Fruit fly (Drosophila melanogaster) whole organism, embryonic: Measurements from ENCODE around the gene clumsy.
A peak's percentile ranks its signal among the peaks of the same experiment; 100 is the strongest.

ENCODE experiments used
- CG10147 ChIP-seq: fragments of 200-800 bp; sonication (Bioruptor generic); optimal IDR thresholded peaks from 2 replicates; lab custom pipeline; 2019; ENCODE audit warnings: missing biosample characterization, mild to moderate bottlenecking, missing genetic modification characterization, moderate library complexity
- CG11247 ChIP-seq: fragments of 200-800 bp; sonication (Bioruptor generic); IDR thresholded peaks from 2 replicates; pipeline ENCODE4 v1.3.6; 2022; ENCODE audit warnings: missing biosample characterization, missing genetic modification characterization
- CG11398 ChIP-seq: fragments of 200-800 bp; sonication (Bioruptor generic); optimal IDR thresholded peaks from 2 replicates; lab custom pipeline; 2016; ENCODE audit warnings: missing biosample characterization, missing genetic modification characterization
- CG12071 ChIP-seq: fragments of 200-800 bp; sonication (Bioruptor generic); optimal IDR thresholded peaks from 3 replicates; lab custom pipeline; 2018; ENCODE audit warnings: missing biosample characterization, mild to moderate bottlenecking, missing genetic modification characterization
- CG12299 ChIP-seq: fragments of 200-800 bp; sonication (Bioruptor generic); optimal IDR thresholded peaks from 2 replicates; lab custom pipeline; 2018; ENCODE audit warnings: missing biosample characterization, mild to moderate bottlenecking, missing genetic modification characterization
- CG12769 ChIP-seq: fragments of 200-800 bp; sonication (Bioruptor generic); optimal IDR thresholded peaks from 2 replicates; lab custom pipeline; 2019; ENCODE audit warnings: missing biosample characterization, mild to moderate bottlenecking, missing genetic modification characterization, moderate library complexity
- CG13775 ChIP-seq: fragments of 200-800 bp; sonication (Bioruptor generic); optimal IDR thresholded peaks from 3 replicates; lab custom pipeline; 2017; ENCODE audit warnings: missing biosample characterization, mild to moderate bottlenecking, missing genetic modification characterization
- CG14860 ChIP-seq: fragments of 200-800 bp; sonication (Bioruptor generic); IDR thresholded peaks from 3 replicates; pipeline ENCODE4 v1.3.6; 2022; ENCODE audit warnings: missing biosample characterization, missing genetic modification characterization; ENCODE audit not compliant: partially characterized antibody
- CG14965 ChIP-seq: fragments of 200-800 bp; sonication (Bioruptor generic); optimal IDR thresholded peaks from 2 replicates; lab custom pipeline; 2016; ENCODE audit warnings: missing biosample characterization, missing genetic modification characterization, borderline replicate concordance
- CG15514 ChIP-seq: fragments of 200-800 bp; sonication (Bioruptor generic); optimal IDR thresholded peaks from 3 replicates; lab custom pipeline; 2017; ENCODE audit warnings: missing biosample characterization, missing genetic modification characterization, mild to moderate bottlenecking, moderate library complexity, missing genetic modification reagents
- CG1602 ChIP-seq: fragments of 200-800 bp; sonication (Bioruptor generic); optimal IDR thresholded peaks from 3 replicates; lab custom pipeline; 2016; ENCODE audit warnings: missing biosample characterization, missing genetic modification characterization
- CG18599 ChIP-seq: fragments of 200-800 bp; sonication (Bioruptor generic); optimal IDR thresholded peaks from 3 replicates; lab custom pipeline; 2017; ENCODE audit warnings: missing biosample characterization, missing genetic modification characterization, mild to moderate bottlenecking, moderate library complexity, missing genetic modification reagents
- CG2120 ChIP-seq: fragments of 200-800 bp; sonication (Bioruptor generic); optimal IDR thresholded peaks from 3 replicates; lab custom pipeline; 2016; ENCODE audit warnings: missing biosample characterization, missing genetic modification characterization
- CG2202 ChIP-seq: fragments of 200-800 bp; sonication (Bioruptor generic); optimal IDR thresholded peaks from 2 replicates; lab custom pipeline; 2018; ENCODE audit warnings: missing biosample characterization, mild to moderate bottlenecking, missing genetic modification characterization
- CG2678 ChIP-seq: fragments of 200-800 bp; sonication (Bioruptor generic); optimal IDR thresholded peaks from 3 replicates; lab custom pipeline; 2019; ENCODE audit warnings: missing biosample characterization, mild to moderate bottlenecking, missing genetic modification characterization, moderate library complexity
- CG33557 ChIP-seq: fragments of 200-800 bp; sonication (Bioruptor generic); optimal IDR thresholded peaks from 2 replicates; lab custom pipeline; 2019; ENCODE audit warnings: missing biosample characterization, mild to moderate bottlenecking, missing genetic modification characterization, moderate library complexity
- CG3726 ChIP-seq: fragments of 200-800 bp; sonication (Bioruptor generic); IDR thresholded peaks from 3 replicates; pipeline ENCODE4, ENCODE4 v1.3.6; 2022; ENCODE audit warnings: missing biosample characterization, missing genetic modification characterization
- CG4360 ChIP-seq: fragments of 200-800 bp; sonication (Bioruptor generic); IDR thresholded peaks from 2 replicates; pipeline ENCODE4 v1.3.6; 2022; ENCODE audit warnings: missing biosample characterization, missing genetic modification characterization
- CG6175 ChIP-seq: fragments of 200-800 bp; sonication (Bioruptor generic); IDR thresholded peaks from 3 replicates; pipeline ENCODE4 v1.3.6; 2022; ENCODE audit warnings: missing biosample characterization, missing genetic modification characterization
- CG7556 ChIP-seq: fragments of 200-800 bp; sonication (Bioruptor generic); optimal IDR thresholded peaks from 2 replicates; lab custom pipeline; 2017; ENCODE audit warnings: missing biosample characterization, mild to moderate bottlenecking, missing genetic modification characterization
- CG7745 ChIP-seq: fragments of 200-800 bp; sonication (Bioruptor generic); optimal IDR thresholded peaks from 2 replicates; lab custom pipeline; 2018; ENCODE audit warnings: missing biosample characterization, mild to moderate bottlenecking, missing genetic modification characterization, moderate library complexity
- CG7928 ChIP-seq: fragments of 200-800 bp; sonication (Bioruptor generic); optimal IDR thresholded peaks from 2 replicates; lab custom pipeline; 2017; ENCODE audit warnings: missing biosample characterization, mild to moderate bottlenecking, missing genetic modification characterization
- CG8478 ChIP-seq: fragments of >200 bp; optimal IDR thresholded peaks from 2 replicates; lab custom pipeline; 2018
- CG9932 ChIP-seq: fragments of 200-800 bp; sonication (Bioruptor generic); IDR thresholded peaks from 2 replicates; pipeline ENCODE4 v1.3.6; 2022; ENCODE audit warnings: missing biosample characterization, missing genetic modification characterization
- D19A ChIP-seq: fragments of 200-800 bp; optimal IDR thresholded peaks from 3 replicates; lab custom pipeline; 2019; ENCODE audit warnings: missing biosample characterization, mild to moderate bottlenecking, missing genetic modification characterization, moderate library complexity
- Dll ChIP-seq: fragments of 200-800 bp; sonication (Bioruptor generic); IDR thresholded peaks from 4 replicates; pipeline ENCODE4 v1.3.6; 2022; ENCODE audit warnings: missing biosample characterization, missing genetic modification characterization; ENCODE audit not compliant: partially characterized antibody
- Hr51 ChIP-seq, 2 experiments: fragments of 200-800 bp; sonication (Bioruptor generic); optimal IDR thresholded peaks; 2 replicates in 1 of 2; 3 replicates in 1 of 2; lab custom pipeline; 2016 to 2018; ENCODE audit warnings: missing biosample characterization in 2 of 2, missing genetic modification characterization in 2 of 2, mild to moderate bottlenecking in 1 of 2, moderate library complexity in 1 of 2
- Hr78 ChIP-seq, 2 experiments: fragments of 200-800 bp in 1 of 2; fragments of >200 bp in 1 of 2; sonication (Bioruptor generic) in 1 of 2; optimal IDR thresholded peaks; 2 replicates each; lab custom pipeline; 2017 to 2019; ENCODE audit warnings: missing biosample characterization in 2 of 2, missing genetic modification characterization in 2 of 2, mild to moderate bottlenecking in 1 of 2, moderate library complexity in 1 of 2
- NfI ChIP-seq: fragments of 200-800 bp; sonication (Bioruptor generic); optimal IDR thresholded peaks from 3 replicates; lab custom pipeline; 2018; ENCODE audit warnings: missing biosample characterization, mild to moderate bottlenecking, missing genetic modification characterization, moderate library complexity
- Ravus ChIP-seq: fragments of 200-800 bp; sonication (Bioruptor generic); IDR thresholded peaks from 2 replicates; pipeline ENCODE4 v1.3.6; 2022; ENCODE audit warnings: missing biosample characterization, missing genetic modification characterization
- Sin3A ChIP-seq: fragments of >200 bp; optimal IDR thresholded peaks from 2 replicates; lab custom pipeline; 2018
- Sox100B ChIP-seq: fragments of 200-800 bp; sonication (Bioruptor generic); optimal IDR thresholded peaks from 3 replicates; lab custom pipeline; 2018; ENCODE audit warnings: missing biosample characterization, mild to moderate bottlenecking, missing genetic modification characterization
- TFAM ChIP-seq: fragments of 200-800 bp; sonication (Bioruptor generic); optimal IDR thresholded peaks from 2 replicates; lab custom pipeline; 2017; ENCODE audit warnings: missing biosample characterization, missing genetic modification characterization, inconsistent platforms
- Xrp1 ChIP-seq: fragments of 200-800 bp; sonication (Bioruptor generic); IDR thresholded peaks from 2 replicates; pipeline ENCODE4 v1.3.6; 2022; ENCODE audit warnings: missing biosample characterization, missing genetic modification characterization
- amos ChIP-seq: fragments of 200-800 bp; sonication (Bioruptor generic); IDR thresholded peaks from 2 replicates; pipeline ENCODE4 v1.3.6; 2022; ENCODE audit warnings: missing biosample characterization, missing genetic modification characterization; ENCODE audit not compliant: partially characterized antibody
- bsh ChIP-seq, 2 experiments: fragments of 200-800 bp; sonication (Bioruptor generic); optimal IDR thresholded peaks; 2 replicates each; lab custom pipeline; 2017 to 2018; ENCODE audit warnings: mild to moderate bottlenecking in 2 of 2, missing biosample characterization in 2 of 2, missing genetic modification characterization in 2 of 2, moderate library complexity in 1 of 2
- cad ChIP-seq: fragments of >200 bp; optimal IDR thresholded peaks from 2 replicates; lab custom pipeline; 2017; ENCODE audit warnings: missing biosample characterization, missing genetic modification characterization
- cg ChIP-seq: fragments of 200-800 bp; sonication (Bioruptor generic); optimal IDR thresholded peaks from 3 replicates; lab custom pipeline; 2019; ENCODE audit warnings: missing biosample characterization, mild to moderate bottlenecking, missing genetic modification characterization, moderate library complexity
- chif ChIP-seq, 2 experiments: fragments of 200-800 bp; sonication (Bioruptor generic); optimal IDR thresholded peaks; 3 replicates each; lab custom pipeline; 2016; ENCODE audit warnings: missing biosample characterization in 2 of 2, missing genetic modification characterization in 2 of 2
- ems ChIP-seq: fragments of 200-800 bp; sonication (Bioruptor generic); optimal IDR thresholded peaks from 3 replicates; lab custom pipeline; 2016; ENCODE audit warnings: missing biosample characterization, missing genetic modification characterization
- fd102C ChIP-seq: fragments of 200-800 bp; sonication (Bioruptor generic); optimal IDR thresholded peaks from 2 replicates; lab custom pipeline; 2018; ENCODE audit warnings: missing biosample characterization, mild to moderate bottlenecking, missing genetic modification characterization, moderate library complexity
- grn ChIP-seq: fragments of 200-800 bp; sonication (Bioruptor generic); optimal IDR thresholded peaks from 3 replicates; lab custom pipeline; 2017; ENCODE audit warnings: missing biosample characterization, missing genetic modification characterization
- jigr1 ChIP-seq: fragments of 200-800 bp; sonication (Bioruptor generic); IDR thresholded peaks from 3 replicates; pipeline ENCODE4 v1.3.6; 2022; ENCODE audit warnings: missing biosample characterization, missing genetic modification characterization
- nau ChIP-seq: fragments of 200-800 bp; sonication (Bioruptor generic); optimal IDR thresholded peaks from 3 replicates; lab custom pipeline; 2017; ENCODE audit warnings: missing biosample characterization, mild to moderate bottlenecking, missing genetic modification characterization, missing genetic modification reagents
- otp ChIP-seq: fragments of 200-800 bp; sonication (Bioruptor generic); IDR thresholded peaks from 3 replicates; pipeline ENCODE4, ENCODE4 v1.3.6; 2022; ENCODE audit warnings: missing biosample characterization, missing genetic modification characterization
- scrt ChIP-seq: fragments of 200-800 bp; sonication (Bioruptor generic); optimal IDR thresholded peaks from 2 replicates; lab custom pipeline; 2018; ENCODE audit warnings: missing biosample characterization, mild to moderate bottlenecking, missing genetic modification characterization, moderate library complexity
- sens ChIP-seq: fragments of 200-800 bp; sonication (Bioruptor generic); peaks from one replicate; lab custom pipeline; 2016; ENCODE audit warnings: missing biosample characterization, missing genetic modification characterization
- stc ChIP-seq: fragments of 200-800 bp; sonication (Bioruptor generic); IDR thresholded peaks from 2 replicates; pipeline ENCODE4 v1.3.6; 2022; ENCODE audit warnings: missing biosample characterization, missing genetic modification characterization
- tap ChIP-seq: fragments of 200-800 bp; optimal IDR thresholded peaks from 3 replicates; lab custom pipeline; 2019; ENCODE audit warnings: missing biosample characterization, mild to moderate bottlenecking, missing genetic modification characterization, moderate library complexity
- vvl ChIP-seq: fragments of 200-800 bp; sonication (Bioruptor generic); IDR thresholded peaks from 2 replicates; pipeline ENCODE4 v1.3.6; 2022; ENCODE audit warnings: missing biosample characterization, missing genetic modification characterization

Gene clumsy

DNA sequence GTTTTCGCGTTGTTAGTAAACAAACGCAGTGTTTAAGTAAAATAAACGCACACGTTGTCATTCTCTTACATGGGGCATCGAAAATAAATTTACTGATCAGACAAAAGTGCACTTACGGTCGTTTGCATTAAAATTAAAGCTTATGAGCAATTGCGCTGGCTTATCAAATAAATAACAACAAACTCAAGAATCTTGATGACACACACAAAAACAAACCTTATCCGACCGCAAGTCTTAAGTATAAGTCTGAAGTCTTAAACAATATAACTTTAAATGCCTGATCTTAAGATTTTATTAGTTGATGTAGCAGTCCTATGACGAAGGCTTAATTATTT lies 12.6 kb downstream of the clumsy start (continued):
- no peak for TF ChIP-seq CG15514 (GFP tag; lab: Kevin White, UChicago)
- no peak for TF ChIP-seq CG6175 (GFP tag; lab: Robert Waterston, UW)
- TF ChIP-seq CG1602 (GFP tag; lab: Kevin White, UChicago) = no peak
- TF ChIP-seq CG10147 = no peak
- no peak for TF ChIP-seq CG3726 (GFP tag; lab: Robert Waterston, UW)
- TF ChIP-seq bsh (GFP tag; optimal IDR thresholded peaks at IDR 0.05; lab: Kevin White, UChicago) = peak in 1 of 2 experiments; percentile 41
- 0 out of 2 replicates have a peak, but pooled peaks have one; percentile 1 for TF ChIP-seq CG9932
- TF ChIP-seq Hr51 (GFP tag; optimal IDR thresholded peaks at IDR 0.05; lab: Kevin White, UChicago) = no peak
- TF ChIP-seq Ravus (GFP tag; lab: Robert Waterston, UW) = no peak
- TF ChIP-seq CG2678 = peak; percentile 26
- peak; percentile 76 for TF ChIP-seq sens (GFP tag; lab: Kevin White, UChicago)
- TF ChIP-seq CG8478 (lab: Kevin White, UChicago) = no peak
- no peak for TF ChIP-seq ems (GFP tag; lab: Kevin White, UChicago)
- TF ChIP-seq CG11398 (GFP tag; lab: Kevin White, UChicago) = no peak
- TF ChIP-seq chif (GFP tag; optimal IDR thresholded peaks at IDR 0.05; lab: Kevin White, UChicago) = no peak
- peak; percentile 41 for TF ChIP-seq CG12071 (GFP tag; lab: Kevin White, UChicago)
- TF ChIP-seq CG33557 = peak; percentile 19
- peak; percentile 12 for TF ChIP-seq CG7556 (GFP tag; lab: Kevin White, UChicago)
- TF ChIP-seq CG13775 (GFP tag; lab: Kevin White, UChicago) = no peak
- no peak for TF ChIP-seq CG12299 (tag; lab: Kevin White, UChicago)
- peak; percentile 27 for TF ChIP-seq grn (GFP tag; lab: Kevin White, UChicago)
- no peak for TF ChIP-seq cad (GFP tag; lab: Kevin White, UChicago)
- no peak for TF ChIP-seq Hr78 (GFP tag; optimal IDR thresholded peaks at IDR 0.05; lab: Kevin White, UChicago)
- TF ChIP-seq D19A (tag; lab: Kevin White, UChicago) = peak; percentile 30
- TF ChIP-seq CG2202 (tag; lab: Kevin White, UChicago) = peak; percentile 34
- TF ChIP-seq tap (tag; lab: Kevin White, UChicago) = peak; percentile 15
- peak; percentile 23; the same call in 1 of the 2 replicates for TF ChIP-seq Xrp1 (GFP tag; lab: Robert Waterston, UW)

DNA sequence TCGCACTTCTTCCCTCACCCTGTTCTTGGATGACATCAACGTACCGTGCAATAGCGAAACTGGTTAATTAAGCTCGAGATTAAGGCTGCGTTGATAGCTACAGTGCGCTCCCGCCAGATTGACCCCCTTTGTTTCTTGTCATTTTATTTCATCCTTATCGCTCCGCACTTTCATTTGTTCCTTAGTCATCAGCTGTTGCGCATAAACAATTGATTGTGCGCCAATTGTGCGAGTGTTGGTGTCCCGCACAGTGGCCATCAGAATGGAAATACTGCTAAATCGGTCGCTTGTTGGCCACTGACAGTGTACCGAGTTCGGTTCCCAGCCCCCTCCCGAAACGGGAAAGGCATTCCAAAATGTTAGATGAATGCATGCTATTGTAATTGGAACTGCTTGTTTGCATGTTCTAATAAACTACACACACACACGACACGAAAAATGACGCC lies 13.4 kb downstream of the clumsy start:
- no peak for TF ChIP-seq CG11247 (GFP tag; lab: Robert Waterston, UW)
- TF ChIP-seq cg (GFP tag; lab: Kevin White, UChicago) = peak; percentile 41
- 0 out of 2 replicates have a peak, but pooled peaks have one; percentile 16 for TF ChIP-seq CG4360 (GFP tag; lab: Robert Waterston, UW)
- no peak for TF ChIP-seq jigr1 (GFP tag; lab: Robert Waterston, UW)
- peak; percentile 72 for TF ChIP-seq CG12769 (tag; lab: Kevin White, UChicago)
- peak; percentile 52 for TF ChIP-seq CG18599
- TF ChIP-seq Sox100B (GFP tag; lab: Kevin White, UChicago) = no peak
- peak; percentile 12 for TF ChIP-seq NfI (GFP tag; lab: Kevin White, UChicago)
- peak; percentile 29; the same call in 1 of the 2 replicates for TF ChIP-seq stc (GFP tag; lab: Robert Waterston, UW)
- no peak for TF ChIP-seq fd102C
- TF ChIP-seq Dll (GFP tag; lab: Robert Waterston, UW) = no peak
- no peak for TF ChIP-seq nau (GFP tag; lab: Kevin White, UChicago)
- no peak for TF ChIP-seq otp
- no peak for TF ChIP-seq TFAM (GFP tag; lab: Kevin White, UChicago)
- peak; percentile 3 for TF ChIP-seq scrt (GFP tag; lab: Kevin White, UChicago)
- no peak for TF ChIP-seq CG7745 (tag; lab: Kevin White, UChicago)
- TF ChIP-seq CG14860 (GFP tag; lab: Robert Waterston, UW) = no peak
- TF ChIP-seq amos (GFP tag; lab: Robert Waterston, UW) = no peak
- TF ChIP-seq vvl (GFP tag; lab: Robert Waterston, UW) = no peak
- no peak for TF ChIP-seq Sin3A (lab: Kevin White, UChicago)
- TF ChIP-seq cad (GFP tag; lab: Kevin White, UChicago) = no peak
- no peak for TF ChIP-seq CG7928 (GFP tag; lab: Kevin White, UChicago)
- TF ChIP-seq CG2120 = peak; percentile 6
- TF ChIP-seq CG14965 = no peak
